Fruit fly (Drosophila melanogaster): ENCODE data around the gene Trmt61.

Trmt61 gene

dm6 chr3R:26059195-26059594 is at the start of gene Trmt61, which contains the start of gene RpL34a:
Trmt61 (plus strand) TSS chr3R:26059496.
RpL34a (minus strand) TSS chr3R:26059267.
- peak; percentile 76 for TF ChIP-seq noc (tag; optimal IDR thresholded peaks at IDR 0.05)

dm6 chr3R:26009766-26010414 is 49.4 kb upstream of the Trmt61 start:
- TF ChIP-seq noc (tag; optimal IDR thresholded peaks at IDR 0.05) = no peak

dm6 chr3R:26010628-26011027 is 48.7 kb upstream of the Trmt61 start:
- TF ChIP-seq noc (tag; optimal IDR thresholded peaks at IDR 0.05) = no peak

- no peak for TF ChIP-seq noc (tag; optimal IDR thresholded peaks at IDR 0.05)
These were observed 47.8 kb upstream of the Trmt61 start for dm6 chr3R:26011542-26011941.

- no peak for TF ChIP-seq noc (tag; optimal IDR thresholded peaks at IDR 0.05)
These were observed 47.0 kb upstream of the Trmt61 start for dm6 chr3R:26012288-26012687.

- TF ChIP-seq noc (tag; optimal IDR thresholded peaks at IDR 0.05) = peak; percentile 69
These were observed 46.3 kb upstream of the Trmt61 start for dm6 chr3R:26012801-26013663.

dm6 chr3R:26013664-26013948 is 45.7 kb upstream of the Trmt61 start:
- no peak for TF ChIP-seq noc (tag; optimal IDR thresholded peaks at IDR 0.05)

- peak; percentile 65 for TF ChIP-seq noc (tag; optimal IDR thresholded peaks at IDR 0.05)
These were observed 44.9 kb upstream of the Trmt61 start, which contains the start of gene Kaz-m1 for dm6 chr3R:26014262-26014833. Kaz-m1 (plus strand) TSS chr3R:26014721.

dm6 chr3R:26017294-26017770 is 42.0 kb upstream of the Trmt61 start:
- no peak for TF ChIP-seq noc (tag; optimal IDR thresholded peaks at IDR 0.05)

dm6 chr3R:26017771-26018731 is 41.2 kb upstream of the Trmt61 start:
- peak; percentile 43 for TF ChIP-seq noc (tag; optimal IDR thresholded peaks at IDR 0.05)

- no peak for TF ChIP-seq noc (tag; optimal IDR thresholded peaks at IDR 0.05)
These were observed 40.1 kb upstream of the Trmt61 start for dm6 chr3R:26019232-26019631.

- TF ChIP-seq noc (tag; optimal IDR thresholded peaks at IDR 0.05) = peak; percentile 22
These were observed 38.8 kb upstream of the Trmt61 start for dm6 chr3R:26020244-26021171.

- TF ChIP-seq noc (tag; optimal IDR thresholded peaks at IDR 0.05) = peak; percentile 88
These were observed 37.9 kb upstream of the Trmt61 start for dm6 chr3R:26021195-26021914.

- no peak for TF ChIP-seq noc (tag; optimal IDR thresholded peaks at IDR 0.05)
These were observed 36.0 kb upstream of the Trmt61 start for dm6 chr3R:26023252-26023651.

All from whole organism, larva.